Fruit fly (Drosophila melanogaster): ENCODE data around the gene nej.

Gene nej

DNA sequence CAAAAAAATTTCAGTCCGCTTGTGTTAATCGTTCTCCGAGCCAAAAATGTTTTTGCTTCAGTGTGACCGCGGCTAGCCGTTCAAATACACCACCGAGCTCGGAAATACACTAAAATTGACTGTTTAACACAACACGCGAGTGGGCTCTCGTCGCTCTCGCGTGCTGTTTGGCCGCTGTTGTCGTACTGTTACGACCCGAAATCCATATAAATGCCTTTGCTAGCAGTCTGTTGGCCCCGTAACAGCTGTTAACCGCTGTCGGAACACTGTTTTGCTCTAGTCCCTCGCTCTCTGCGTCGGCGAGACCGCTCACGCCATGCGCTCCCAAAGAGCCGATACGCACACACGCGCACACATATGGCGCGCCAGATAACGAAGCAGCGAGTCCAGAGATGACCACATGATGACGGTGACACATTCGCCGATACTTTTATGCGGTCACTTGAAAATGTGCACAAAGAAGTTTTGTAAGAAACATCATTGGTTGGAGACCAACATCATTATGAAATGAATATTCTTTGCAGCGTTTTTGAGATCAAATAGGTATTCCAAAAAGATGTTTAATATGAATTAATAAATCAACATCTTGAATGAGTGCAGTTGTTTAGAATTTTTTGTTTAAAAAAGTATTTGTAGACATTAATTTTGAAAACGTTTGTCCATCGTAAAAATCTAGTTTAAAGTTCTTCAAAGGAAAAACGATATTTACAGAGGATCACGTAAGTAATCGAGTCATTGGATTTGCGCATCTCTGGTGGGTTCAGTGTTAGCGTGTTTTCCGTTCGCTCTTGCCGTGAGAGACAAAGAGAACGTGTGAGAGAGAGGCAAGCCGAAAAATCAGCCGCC, 1.1 kb downstream of the nej start:
- TF ChIP-seq CG7101 (tag; optimal IDR thresholded peaks at IDR 0.05), result peak; percentile 71
- peak; percentile 8 for TF ChIP-seq cic (GFP tag; optimal IDR thresholded peaks at IDR 0.05)
- TF ChIP-seq toe (GFP tag; optimal IDR thresholded peaks at IDR 0.05), result peak; percentile 75
- peak; percentile 83 for TF ChIP-seq CG1620 (GFP tag; optimal IDR thresholded peaks at IDR 0.05)
- peak; percentile 16 for TF ChIP-seq CG7045 (GFP tag; optimal IDR thresholded peaks at IDR 0.05)
- peak; percentile 78 for TF ChIP-seq ovo (GFP tag; optimal IDR thresholded peaks at IDR 0.05)
- peak; percentile 35 for TF ChIP-seq CG12768 (GFP tag; optimal IDR thresholded peaks at IDR 0.05)
- TF ChIP-seq CG14711 (tag; optimal IDR thresholded peaks at IDR 0.05), result peak; percentile 24
- TF ChIP-seq Crg-1 (GFP tag; optimal IDR thresholded peaks at IDR 0.05), result peak; percentile 76
- peak; percentile 88 for TF ChIP-seq Hr96 (GFP tag; optimal IDR thresholded peaks at IDR 0.05)
- TF ChIP-seq Mnt (GFP tag; optimal IDR thresholded peaks at IDR 0.05), result peak; percentile 49
- TF ChIP-seq Clk (GFP tag; optimal IDR thresholded peaks at IDR 0.05), result peak; percentile 63
- peak; percentile 70 for TF ChIP-seq CG5204 (GFP tag; optimal IDR thresholded peaks at IDR 0.05)
- peak; percentile 75 for TF ChIP-seq CG11617 (GFP tag; optimal IDR thresholded peaks at IDR 0.05)
- peak; percentile 48 for TF ChIP-seq pad (GFP tag; optimal IDR thresholded peaks at IDR 0.05)
- no peak for TF ChIP-seq cnc (optimal IDR thresholded peaks at IDR 0.05)
- TF ChIP-seq bab1 (GFP tag; optimal IDR thresholded peaks at IDR 0.05), result peak; percentile 56
- TF ChIP-seq kay (GFP tag; ENCODE audit: borderline replicate concordance), result no peak
- TF ChIP-seq tj (GFP tag; optimal IDR thresholded peaks at IDR 0.05), result peak; percentile 42
- TF ChIP-seq CG33017 (tag; optimal IDR thresholded peaks at IDR 0.05), result peak; percentile 30

DNA sequence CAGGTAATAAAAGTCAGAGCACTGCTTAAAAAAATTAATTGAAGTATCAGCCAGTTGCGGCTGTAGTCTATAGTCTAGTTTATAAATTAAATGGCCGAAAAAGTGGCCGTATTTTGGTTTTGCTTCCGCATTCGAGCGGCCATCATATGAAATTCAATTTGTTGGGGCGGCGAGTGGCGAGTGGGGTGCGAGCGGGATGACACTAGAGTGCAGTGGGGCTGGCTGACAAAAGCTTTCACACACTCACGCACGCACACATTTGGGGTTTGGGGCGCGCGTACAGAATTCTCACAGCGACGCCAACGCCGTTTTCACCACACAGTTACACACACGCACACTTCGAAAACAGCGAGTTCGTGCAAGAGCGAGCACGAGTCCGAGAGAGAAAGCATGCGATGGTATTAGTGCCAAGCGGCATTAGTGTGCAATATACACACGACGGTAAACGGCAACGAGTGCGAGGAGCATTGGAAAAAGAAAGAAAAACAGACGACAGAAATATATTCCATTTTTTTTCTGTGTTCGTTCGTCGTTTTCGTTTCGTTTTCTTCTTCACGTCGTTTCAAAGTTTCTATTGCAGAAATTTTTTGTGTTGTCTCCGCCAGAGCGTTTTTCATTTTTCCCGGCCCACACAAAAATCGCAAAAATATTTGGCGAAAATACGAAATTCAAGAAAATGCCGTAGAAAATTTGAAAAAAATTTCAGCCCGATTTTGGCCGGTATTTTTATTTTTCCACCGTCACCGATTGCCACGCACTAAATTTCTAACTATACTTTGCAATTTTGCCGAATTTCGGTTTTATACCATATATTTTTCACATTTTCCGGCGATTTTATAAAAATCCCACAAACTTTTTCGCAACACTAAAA, 1.9 kb downstream of the nej start:
- peak; percentile 53 for TF ChIP-seq ovo (GFP tag; optimal IDR thresholded peaks at IDR 0.05)
- peak; percentile 34 for TF ChIP-seq cic (GFP tag; optimal IDR thresholded peaks at IDR 0.05)
- peak; percentile 56 for TF ChIP-seq tj (GFP tag; optimal IDR thresholded peaks at IDR 0.05)
- no peak for TF ChIP-seq CG33017 (tag; optimal IDR thresholded peaks at IDR 0.05)
- no peak for TF ChIP-seq Hr96 (GFP tag; optimal IDR thresholded peaks at IDR 0.05)
- TF ChIP-seq CG5204 (GFP tag; optimal IDR thresholded peaks at IDR 0.05), result no peak
- no peak for TF ChIP-seq Clk (GFP tag; optimal IDR thresholded peaks at IDR 0.05)
- TF ChIP-seq pad (GFP tag; optimal IDR thresholded peaks at IDR 0.05), result peak; percentile 89
- no peak for TF ChIP-seq kay (GFP tag; ENCODE audit: borderline replicate concordance)
- TF ChIP-seq CG7101 (tag; optimal IDR thresholded peaks at IDR 0.05), result peak; percentile 63
- TF ChIP-seq Crg-1 (GFP tag; optimal IDR thresholded peaks at IDR 0.05), result no peak
- TF ChIP-seq CG11617 (GFP tag; optimal IDR thresholded peaks at IDR 0.05), result peak; percentile 47
- TF ChIP-seq CG12768 (GFP tag; optimal IDR thresholded peaks at IDR 0.05), result peak; percentile 14
- TF ChIP-seq Mnt (GFP tag; optimal IDR thresholded peaks at IDR 0.05), result peak; percentile 87

DNA sequence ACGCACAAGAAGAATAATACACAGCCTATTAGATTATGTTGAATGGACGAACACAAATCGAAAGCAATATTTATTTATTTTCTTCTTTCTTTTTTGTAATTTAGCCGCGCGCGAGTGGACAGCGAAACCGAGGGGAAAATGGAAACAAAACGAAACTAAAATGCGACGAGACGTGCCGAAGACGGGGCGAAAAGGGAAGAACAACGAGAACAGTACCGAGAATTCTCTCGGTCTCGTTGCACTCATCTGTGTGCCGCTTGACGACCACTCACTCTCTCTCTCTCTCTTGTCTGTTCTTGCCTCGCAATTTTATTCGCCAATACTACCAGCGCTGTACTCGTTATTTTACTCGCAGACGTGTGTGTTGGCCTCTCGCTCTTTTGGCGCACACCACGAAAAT, 2.7 kb downstream of the nej start:
- no peak for TF ChIP-seq ovo (GFP tag; optimal IDR thresholded peaks at IDR 0.05)
- TF ChIP-seq cic (GFP tag; optimal IDR thresholded peaks at IDR 0.05), result peak; percentile 41
- peak; percentile 68 for TF ChIP-seq pad (GFP tag; optimal IDR thresholded peaks at IDR 0.05)
- TF ChIP-seq Mnt (GFP tag; optimal IDR thresholded peaks at IDR 0.05), result peak; percentile 50

DNA sequence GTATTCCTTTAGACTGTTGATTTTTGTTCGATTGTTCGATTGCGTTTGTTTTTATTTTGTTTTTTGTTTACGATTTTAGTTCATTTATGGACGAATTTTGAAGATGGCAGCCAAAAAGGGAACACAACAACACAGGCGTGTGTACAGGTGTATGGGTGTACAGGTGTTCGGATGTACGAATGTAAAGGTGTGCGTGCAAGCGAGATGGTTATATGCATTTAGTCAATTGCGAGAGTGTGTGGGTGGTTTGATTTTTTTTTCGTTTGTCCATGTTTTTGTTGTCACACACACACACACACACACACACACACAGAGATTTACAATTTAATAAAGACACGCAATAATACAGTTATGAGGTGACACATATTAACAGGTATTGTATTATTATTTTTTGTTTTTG, 12.0 kb downstream of the nej start:
- TF ChIP-seq pad (GFP tag; optimal IDR thresholded peaks at IDR 0.05) (peak; percentile 22), CG14711 (tag; optimal IDR thresholded peaks at IDR 0.05) (no peak), Crg-1 (GFP tag; optimal IDR thresholded peaks at IDR 0.05) (no peak), cic (GFP tag; optimal IDR thresholded peaks at IDR 0.05) (peak; percentile 23), Clk (GFP tag; optimal IDR thresholded peaks at IDR 0.05) (peak; percentile 18), CG5204 (GFP tag; optimal IDR thresholded peaks at IDR 0.05) (no peak), tj (GFP tag; optimal IDR thresholded peaks at IDR 0.05) (no peak), CG11617 (GFP tag; optimal IDR thresholded peaks at IDR 0.05) (peak; percentile 16), bab1 (GFP tag; optimal IDR thresholded peaks at IDR 0.05) (no peak), ovo (GFP tag; optimal IDR thresholded peaks at IDR 0.05) (peak; percentile 21), cnc (optimal IDR thresholded peaks at IDR 0.05) (no peak), kay (GFP tag; ENCODE audit: borderline replicate concordance) (no peak), Mnt (GFP tag; optimal IDR thresholded peaks at IDR 0.05) (no peak), CG33017 (tag; optimal IDR thresholded peaks at IDR 0.05) (no peak), CG7101 (tag; optimal IDR thresholded peaks at IDR 0.05) (no peak), CG12768 (GFP tag; optimal IDR thresholded peaks at IDR 0.05) (no peak), CG1620 (GFP tag; optimal IDR thresholded peaks at IDR 0.05) (no peak)

DNA sequence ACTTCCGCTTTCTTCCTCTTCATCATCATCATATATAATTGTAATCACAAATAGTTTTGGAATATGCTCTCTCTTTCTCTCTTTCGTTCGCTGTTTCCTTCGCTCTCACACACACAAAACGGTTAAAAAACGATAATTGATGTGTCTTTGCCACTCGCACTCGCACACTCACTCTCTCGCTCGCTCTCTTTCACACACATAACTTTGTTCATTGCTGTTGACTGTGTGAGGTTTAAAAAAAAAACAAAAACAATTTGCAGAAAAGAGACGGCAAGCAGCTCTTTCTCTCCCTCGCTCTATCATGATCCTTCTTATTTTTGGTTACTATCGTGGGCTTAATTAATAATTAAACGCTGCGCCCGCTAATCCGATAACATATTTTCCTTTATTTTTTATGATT, 20.4 kb downstream of the nej start:
- TF ChIP-seq cic (GFP tag; optimal IDR thresholded peaks at IDR 0.05) (no peak), kay (GFP tag; ENCODE audit: borderline replicate concordance) (peak; percentile 54)

DNA sequence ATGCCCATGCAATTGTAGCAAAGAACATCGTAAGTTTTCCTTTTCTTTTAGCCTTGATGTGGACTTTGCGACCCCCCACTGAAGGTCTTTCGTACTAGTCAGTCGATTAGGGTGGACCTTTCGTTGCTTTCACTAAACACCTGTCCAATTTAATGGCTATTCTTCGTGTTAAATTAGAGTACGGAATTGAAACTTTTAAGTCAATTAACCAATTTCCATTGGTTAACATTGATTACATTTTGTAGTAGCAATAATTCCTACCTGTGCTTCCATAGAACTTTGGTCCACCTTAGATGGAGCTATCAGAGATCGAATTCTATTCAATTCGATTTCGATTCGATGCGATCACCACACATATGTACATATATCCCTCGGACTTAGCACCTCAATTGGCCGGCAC, 22.4 kb downstream of the nej start:
- TF ChIP-seq CG33017 (tag; optimal IDR thresholded peaks at IDR 0.05) (peak; percentile 4), CG14711 (tag; optimal IDR thresholded peaks at IDR 0.05) (peak; percentile 58), CG7101 (tag; optimal IDR thresholded peaks at IDR 0.05) (peak; percentile 57), ovo (GFP tag; optimal IDR thresholded peaks at IDR 0.05) (no peak), kay (GFP tag; ENCODE audit: borderline replicate concordance) (no peak), Mnt (GFP tag; optimal IDR thresholded peaks at IDR 0.05) (no peak), Clk (GFP tag; optimal IDR thresholded peaks at IDR 0.05) (no peak), CG11617 (GFP tag; optimal IDR thresholded peaks at IDR 0.05) (peak; percentile 38), tj (GFP tag; optimal IDR thresholded peaks at IDR 0.05) (peak; percentile 10), CG12768 (GFP tag; optimal IDR thresholded peaks at IDR 0.05) (no peak), Hr96 (GFP tag; optimal IDR thresholded peaks at IDR 0.05) (no peak)
